Fruit fly (Drosophila melanogaster): Measurements from ENCODE around the gene IntS12.

IntS12 gene

DNA sequence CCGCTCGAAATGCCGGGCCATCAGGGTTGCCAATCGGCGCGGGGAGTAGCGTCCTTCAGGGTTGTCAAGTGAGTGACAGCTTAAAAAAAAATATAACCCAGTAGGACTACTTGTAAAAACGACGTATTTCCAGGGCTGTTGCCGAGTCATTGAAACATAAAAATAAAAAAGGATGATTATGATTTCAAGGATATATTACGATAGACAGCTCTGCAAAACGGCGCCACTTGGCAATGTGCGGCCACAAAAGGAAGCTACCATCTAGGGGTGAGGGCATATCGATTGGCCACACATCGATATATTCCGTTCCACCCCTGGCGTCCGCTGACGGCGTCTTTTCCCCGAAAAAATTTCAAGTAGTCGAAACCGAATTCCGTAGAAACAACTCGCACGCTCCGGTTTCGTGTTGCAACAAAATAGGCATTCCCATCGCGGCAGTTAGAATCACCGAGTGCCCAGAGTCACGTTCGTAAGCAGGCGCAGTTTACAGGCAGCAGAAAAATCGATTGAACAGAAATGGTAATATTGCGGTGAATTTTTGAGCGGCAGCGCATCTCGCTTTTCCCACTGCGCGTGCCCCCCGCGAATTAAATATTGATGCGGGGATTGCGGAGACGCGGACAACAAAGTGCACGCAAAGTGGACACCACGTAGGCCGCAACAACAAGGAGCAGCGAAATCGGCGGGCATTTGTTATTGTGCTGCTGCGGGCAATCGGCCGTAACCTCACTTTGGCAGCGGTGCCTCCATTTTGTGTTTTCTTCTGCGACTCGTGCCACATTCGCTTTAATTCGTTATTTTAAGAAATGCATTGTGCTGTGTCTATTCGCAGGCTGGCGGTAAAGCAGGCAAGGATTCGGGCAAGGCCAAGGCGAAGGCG is 3.6 kb downstream of the IntS12 start, which contains the start of the genes ball and His2Av (continued):
- TF ChIP-seq Ets65A (GFP tag) = peak; percentile 98
- TF ChIP-seq unc-4 (GFP tag; IDR thresholded peaks at IDR 0.05; ENCODE audit: partially characterized antibody) = peak; percentile 87
- peak; percentile 79 for TF ChIP-seq CG18011 (GFP tag; optimal IDR thresholded peaks at IDR 0.05)
- TF ChIP-seq ac (GFP tag; optimal IDR thresholded peaks at IDR 0.05) = peak; percentile 52
- peak; percentile 93 for TF ChIP-seq Xbp1 (GFP tag; optimal IDR thresholded peaks at IDR 0.05)
- peak; percentile 54 for TF ChIP-seq Usf (GFP tag; optimal IDR thresholded peaks at IDR 0.05)
- TF ChIP-seq CHES-1-like (GFP tag; optimal IDR thresholded peaks at IDR 0.05) = peak; percentile 93
- 0 out of 2 replicates have a peak, but pooled peaks have one; percentile 13 for TF ChIP-seq cas (GFP tag; IDR thresholded peaks at IDR 0.05)
- peak; percentile 70 for TF ChIP-seq sima (GFP tag; optimal IDR thresholded peaks at IDR 0.05)
- peak; percentile 81 for TF ChIP-seq CG4820 (GFP tag; optimal IDR thresholded peaks at IDR 0.05)
- TF ChIP-seq CG13624 (GFP tag; optimal IDR thresholded peaks at IDR 0.05) = peak; percentile 85
- peak; percentile 91 for TF ChIP-seq Hsf (GFP tag; optimal IDR thresholded peaks at IDR 0.05)
- TF ChIP-seq D19A (tag; optimal IDR thresholded peaks at IDR 0.05) = peak; percentile 61
- TF ChIP-seq grn (GFP tag; optimal IDR thresholded peaks at IDR 0.05) = peak; percentile 22
- peak; percentile 73 for TF ChIP-seq disco-r (GFP tag; optimal IDR thresholded peaks at IDR 0.05)
- TF ChIP-seq Deaf1 (tag; optimal IDR thresholded peaks at IDR 0.05) = peak; percentile 54
- TF ChIP-seq CG4707 (GFP tag; optimal IDR thresholded peaks at IDR 0.05) = peak; percentile 4
- TF ChIP-seq br (optimal IDR thresholded peaks at IDR 0.05) = no peak
- peak; percentile 60; the same call in 1 of the 2 replicates for TF ChIP-seq CG5953 (GFP tag; IDR thresholded peaks at IDR 0.05)
- peak; percentile 80 for TF ChIP-seq CG12155 (GFP tag; optimal IDR thresholded peaks at IDR 0.05)
- peak; percentile 94 for TF ChIP-seq pzg (GFP tag; optimal IDR thresholded peaks at IDR 0.05)
- TF ChIP-seq Oaz (GFP tag; IDR thresholded peaks at IDR 0.05) = peak; percentile 65
- peak; percentile 76 for TF ChIP-seq CG17568 (GFP tag; optimal IDR thresholded peaks at IDR 0.05)
- peak; percentile 86 for TF ChIP-seq repo (GFP tag; optimal IDR thresholded peaks at IDR 0.05)
- TF ChIP-seq Drgx (GFP tag; IDR thresholded peaks at IDR 0.05) = peak; percentile 72
- peak; percentile 89 for TF ChIP-seq chn (GFP tag; optimal IDR thresholded peaks at IDR 0.05)
- TF ChIP-seq Mad (GFP tag; optimal IDR thresholded peaks at IDR 0.05) = peak; percentile 90
- TF ChIP-seq Hand (GFP tag; optimal IDR thresholded peaks at IDR 0.05) = peak; percentile 4
- 0 out of 3 replicates have a peak, but pooled peaks have one; percentile 54 for TF ChIP-seq mld (GFP tag; IDR thresholded peaks at IDR 0.05; ENCODE audit: partially characterized antibody)
- peak; percentile 97 for TF ChIP-seq BEAF-32 (GFP tag; optimal IDR thresholded peaks at IDR 0.05)
- TF ChIP-seq sna (GFP tag; IDR thresholded peaks at IDR 0.05; ENCODE audit: partially characterized antibody) = peak; percentile 92
- no peak for TF ChIP-seq CG1832 (GFP tag; optimal IDR thresholded peaks at IDR 0.05)
- TF ChIP-seq kah (GFP tag; optimal IDR thresholded peaks at IDR 0.05) = peak; percentile 28
- peak; percentile 86 for TF ChIP-seq B-H2 (GFP tag; optimal IDR thresholded peaks at IDR 0.05)
- peak; percentile 24 for TF ChIP-seq ash1 (GFP tag; optimal IDR thresholded peaks at IDR 0.05)
- peak; percentile 89 for TF ChIP-seq CG14710 (tag; optimal IDR thresholded peaks at IDR 0.05)
- TF ChIP-seq H15 (GFP tag; IDR thresholded peaks at IDR 0.05) = peak; percentile 83
- TF ChIP-seq CG14667 (GFP tag; IDR thresholded peaks at IDR 0.05) = peak; percentile 57
- TF ChIP-seq dmrt11E (tag; optimal IDR thresholded peaks at IDR 0.05) = peak; percentile 78
- peak; percentile 87 for TF ChIP-seq CG12942 (GFP tag; optimal IDR thresholded peaks at IDR 0.05)
- peak; percentile 52 for TF ChIP-seq CG3407 (GFP tag; optimal IDR thresholded peaks at IDR 0.05)
- peak; percentile 81 to 89 for TF ChIP-seq Pdp1 (GFP tag; optimal IDR thresholded peaks at IDR 0.05)
- TF ChIP-seq gcm2 (GFP tag; optimal IDR thresholded peaks at IDR 0.05) = peak; percentile 53
- TF ChIP-seq B-H1 (GFP tag; IDR thresholded peaks at IDR 0.05) = peak; percentile 66; the same call in 2 of the 3 replicates
- TF ChIP-seq CG3281 (GFP tag; optimal IDR thresholded peaks at IDR 0.05) = peak; percentile 70
- peak; percentile 84 for TF ChIP-seq maf-S (GFP tag; optimal IDR thresholded peaks at IDR 0.05)
- peak; percentile 58 for TF ChIP-seq CG17385 (GFP tag; optimal IDR thresholded peaks at IDR 0.05)
- peak; percentile 80 for TF ChIP-seq CG18764 (GFP tag; optimal IDR thresholded peaks at IDR 0.05)
- peak; percentile 82 for TF ChIP-seq Myb (GFP tag; optimal IDR thresholded peaks at IDR 0.05)

Measured in whole organism, embryonic.